Fruit fly (Drosophila melanogaster): ENCODE measurements around the gene CG6462.
A peak's percentile ranks its signal among the peaks of the same experiment; 100 is the strongest.

The CG6462 gene

dm6 chr3L:6082561-6082960 is 45.6 kb downstream of the CG6462 start, which contains the start of gene CG13293 (continued):
- TF ChIP-seq CkIIα-i1 (GFP tag; IDR thresholded peaks at IDR 0.05) (no peak), CG34224 (GFP tag; IDR thresholded peaks at IDR 0.05; ENCODE audit: partially characterized antibody) (no peak), dysf (GFP tag; IDR thresholded peaks at IDR 0.05) (no peak), CG17802 (tag; optimal IDR thresholded peaks at IDR 0.05) (no peak), nerfin-1 (tag; optimal IDR thresholded peaks at IDR 0.05) (peak; percentile 15), CG14710 (tag; optimal IDR thresholded peaks at IDR 0.05) (peak; percentile 17), pzg (GFP tag; optimal IDR thresholded peaks at IDR 0.05) (peak; percentile 63), Nf-YB (GFP tag; optimal IDR thresholded peaks at IDR 0.05) (no peak), Bgb (GFP tag; IDR thresholded peaks at IDR 0.05; ENCODE audit: partially characterized antibody) (no peak)

dm6 chr3L:6084446-6084845 is 47.5 kb downstream of the CG6462 start:
- TF ChIP-seq Drgx (GFP tag; IDR thresholded peaks at IDR 0.05), result peak; percentile 54; the same call in 1 of the 2 replicates
- TF ChIP-seq CG18599 (GFP tag; optimal IDR thresholded peaks at IDR 0.05), result no peak
- peak; percentile 27 for TF ChIP-seq CG11504 (tag; optimal IDR thresholded peaks at IDR 0.05)
- TF ChIP-seq Ptx1 (GFP tag; IDR thresholded peaks at IDR 0.05), result 0 out of 2 replicates have a peak, but pooled peaks have one; percentile 12
- no peak for TF ChIP-seq Gug (GFP tag; IDR thresholded peaks at IDR 0.05)
- TF ChIP-seq gem (tag; optimal IDR thresholded peaks at IDR 0.05), result peak; percentile 45
- no peak for TF ChIP-seq disco-r (GFP tag; optimal IDR thresholded peaks at IDR 0.05)
- no peak for TF ChIP-seq ato (GFP tag; IDR thresholded peaks at IDR 0.05; ENCODE audit: partially characterized antibody)
- TF ChIP-seq slbo (GFP tag; IDR thresholded peaks at IDR 0.05), result 0 out of 2 replicates have a peak, but pooled peaks have one; percentile 1

- TF ChIP-seq sens (GFP tag) (peak; percentile 5), D (optimal IDR thresholded peaks at IDR 0.05) (no peak), D (GFP tag; optimal IDR thresholded peaks at IDR 0.05) (peak; percentile 32), CG8388 (GFP tag; optimal IDR thresholded peaks at IDR 0.05) (no peak), Fer1 (GFP tag; optimal IDR thresholded peaks at IDR 0.05) (peak; percentile 52), trem (tag; optimal IDR thresholded peaks at IDR 0.05) (peak; percentile 29), CG12744 (GFP tag; optimal IDR thresholded peaks at IDR 0.05) (no peak), Doc3 (GFP tag; IDR thresholded peaks at IDR 0.05; ENCODE audit: partially characterized antibody) (no peak), her (GFP tag; optimal IDR thresholded peaks at IDR 0.05) (no peak), CG17361 (GFP tag; IDR thresholded peaks at IDR 0.05) (peak; percentile 23; the same call in 1 of the 3 replicates), inv (GFP tag; IDR thresholded peaks at IDR 0.05; ENCODE audit: partially characterized antibody) (no peak), gem (tag; optimal IDR thresholded peaks at IDR 0.05) (peak; percentile 63), Asciz (GFP tag; optimal IDR thresholded peaks at IDR 0.05) (peak; percentile 3), dm (GFP tag; optimal IDR thresholded peaks at IDR 0.05) (no peak), CG8924 (tag; optimal IDR thresholded peaks at IDR 0.05) (peak; percentile 41), lola (GFP tag; optimal IDR thresholded peaks at IDR 0.05) (peak in 1 of 3 experiments; percentile 38), jumu (GFP tag; optimal IDR thresholded peaks at IDR 0.05) (no peak), CG11085 (GFP tag; IDR thresholded peaks at IDR 0.05) (no peak), CG18599 (GFP tag; optimal IDR thresholded peaks at IDR 0.05) (peak; percentile 68), CG17385 (GFP tag; optimal IDR thresholded peaks at IDR 0.05) (peak; percentile 9), CG2678 (tag; optimal IDR thresholded peaks at IDR 0.05) (peak; percentile 63), lab (GFP tag; optimal IDR thresholded peaks at IDR 0.05) (peak; percentile 7), Sox102F (GFP tag; optimal IDR thresholded peaks at IDR 0.05) (peak; percentile 24), sqz (GFP tag; optimal IDR thresholded peaks at IDR 0.05) (peak; percentile 23), phol (tag; optimal IDR thresholded peaks at IDR 0.05) (peak; percentile 17), gt (GFP tag; IDR thresholded peaks at IDR 0.05) (no peak), Lhr (GFP tag; optimal IDR thresholded peaks at IDR 0.05) (no peak), dmrt11E (tag; optimal IDR thresholded peaks at IDR 0.05) (peak; percentile 30), CG8944 (GFP tag; optimal IDR thresholded peaks at IDR 0.05) (no peak), CG10979 (tag; optimal IDR thresholded peaks at IDR 0.05) (peak; percentile 51), row (GFP tag; IDR thresholded peaks at IDR 0.05) (peak; percentile 25; the same call in 1 of the 3 replicates)
These were observed 48.2 kb downstream of the CG6462 start for dm6 chr3L:6085157-6085556.
